Worm (Caenorhabditis elegans) whole organism, L3 larva: ENCODE results near the gene tpk-1.
A peak's percentile ranks its signal among the peaks of the same experiment; 100 is the strongest.

ENCODE experiments used
- R02D3.7 ChIP-seq: fragments of 150-350 bp; optimal IDR thresholded peaks from 2 replicates; lab custom pipeline; 2014; ENCODE audit warnings: missing biosample characterization, missing genetic modification characterization
- aly-2 ChIP-seq: fragments of 150-350 bp; optimal IDR thresholded peaks from 2 replicates; lab custom pipeline; 2014; ENCODE audit warnings: missing biosample characterization, missing genetic modification characterization
- ama-1 ChIP-seq: fragments of 150-350 bp; optimal IDR thresholded peaks from 2 replicates; lab custom pipeline; 2018
- ceh-16 ChIP-seq: sonication (generic microtip); optimal IDR thresholded peaks from 2 replicates; lab custom pipeline; 2017; ENCODE audit warnings: missing biosample characterization, missing genetic modification characterization
- ceh-28 ChIP-seq: fragments of 150-350 bp; optimal IDR thresholded peaks from 2 replicates; lab custom pipeline; 2014; ENCODE audit warnings: missing biosample characterization, missing genetic modification reagents, missing genetic modification characterization
- ceh-82 ChIP-seq: fragments of 150-350 bp; optimal IDR thresholded peaks from 2 replicates; lab custom pipeline; 2014; ENCODE audit warnings: missing biosample characterization, missing genetic modification characterization
- ceh-9 ChIP-seq: sonication (generic microtip); optimal IDR thresholded peaks from 2 replicates; lab custom pipeline; 2018; ENCODE audit warnings: missing biosample characterization, missing genetic modification characterization
- egl-5 ChIP-seq: fragments of 150-350 bp; optimal IDR thresholded peaks from 2 replicates; lab custom pipeline; 2017; ENCODE audit warnings: missing biosample characterization, missing genetic modification reagents, missing genetic modification characterization, inconsistent platforms
- elt-1 ChIP-seq: fragments of 150-350 bp; optimal IDR thresholded peaks from 2 replicates; lab custom pipeline; 2014; ENCODE audit warnings: missing biosample characterization, missing genetic modification characterization
- elt-2 ChIP-seq: sonication (generic microtip); optimal IDR thresholded peaks from 2 replicates; lab custom pipeline; 2016; ENCODE audit warnings: missing genetic modification reagents, mild to moderate bottlenecking, missing genetic modification characterization, missing compliant biosample characterization
- elt-3 ChIP-seq, 3 experiments: fragments of 150-350 bp in 1 of 3; sonication (generic microtip) in 2 of 3; optimal IDR thresholded peaks; 2 replicates in 2 of 3; 4 replicates in 1 of 3; lab custom pipeline; 2014 to 2017; ENCODE audit warnings: missing biosample characterization in 3 of 3, missing genetic modification characterization in 3 of 3
- fkh-10 ChIP-seq: sonication (generic microtip); optimal IDR thresholded peaks from 2 replicates; lab custom pipeline; 2017; ENCODE audit warnings: missing biosample characterization, missing genetic modification reagents, missing genetic modification characterization
- fkh-2 ChIP-seq: fragments of 150-350 bp; optimal IDR thresholded peaks from 2 replicates; lab custom pipeline; 2014; ENCODE audit warnings: missing biosample characterization, missing genetic modification reagents, missing genetic modification characterization
- hmg-11 ChIP-seq: sonication (generic microtip); optimal IDR thresholded peaks from 2 replicates; lab custom pipeline; 2016; ENCODE audit warnings: missing genetic modification characterization, missing compliant biosample characterization
- jun-1 ChIP-seq: fragments of 150-350 bp; optimal IDR thresholded peaks from 2 replicates; lab custom pipeline; 2014; ENCODE audit warnings: missing biosample characterization, missing genetic modification reagents, missing genetic modification characterization
- lin-15B ChIP-seq: fragments of 150-350 bp; optimal IDR thresholded peaks from 2 replicates; lab custom pipeline; 2014; ENCODE audit warnings: missing biosample characterization, missing genetic modification characterization
- lin-39 ChIP-seq: fragments of 150-350 bp; optimal IDR thresholded peaks from 2 replicates; lab custom pipeline; 2018; ENCODE audit warnings: missing biosample characterization, missing genetic modification reagents, missing genetic modification characterization
- lsy-12 ChIP-seq: sonication (generic microtip); optimal IDR thresholded peaks from 2 replicates; lab custom pipeline; 2016; ENCODE audit warnings: mild to moderate bottlenecking, missing genetic modification characterization, missing compliant biosample characterization
- mml-1 ChIP-seq: fragments of 150-350 bp; sonication (generic microtip); optimal IDR thresholded peaks from 3 replicates; lab custom pipeline; 2014; ENCODE audit warnings: missing biosample characterization, missing genetic modification characterization
- nfya-1 ChIP-seq: sonication (generic microtip); optimal IDR thresholded peaks from 2 replicates; lab custom pipeline; 2017; ENCODE audit warnings: missing genetic modification characterization, mild to moderate bottlenecking, missing compliant biosample characterization, antibody characterized with exemption, moderate library complexity; ENCODE audit not compliant: insufficient read depth
- nhr-12 ChIP-seq: fragments of 150-350 bp; optimal IDR thresholded peaks from 2 replicates; lab custom pipeline; 2014; ENCODE audit warnings: missing biosample characterization, missing genetic modification characterization
- nhr-23 ChIP-seq: fragments of 150-350 bp; optimal IDR thresholded peaks from 2 replicates; lab custom pipeline; 2014; ENCODE audit warnings: missing biosample characterization, missing genetic modification reagents, missing genetic modification characterization
- nhr-237 ChIP-seq: fragments of 150-350 bp; optimal IDR thresholded peaks from 2 replicates; lab custom pipeline; 2014; ENCODE audit warnings: missing biosample characterization, missing genetic modification characterization
- nhr-25 ChIP-seq: sonication (generic microtip); optimal IDR thresholded peaks from 2 replicates; lab custom pipeline; 2017; ENCODE audit warnings: missing biosample characterization, missing genetic modification characterization
- nhr-28 ChIP-seq: fragments of 150-350 bp; optimal IDR thresholded peaks from 2 replicates; lab custom pipeline; 2014; ENCODE audit warnings: missing biosample characterization, missing genetic modification characterization
- nhr-43 ChIP-seq: sonication (generic microtip); optimal IDR thresholded peaks from 2 replicates; lab custom pipeline; 2016; ENCODE audit warnings: mild to moderate bottlenecking, missing genetic modification characterization, missing compliant biosample characterization; ENCODE audit not compliant: poor library complexity, severe bottlenecking
- nhr-67 ChIP-seq: fragments of 150-350 bp; optimal IDR thresholded peaks from 2 replicates; lab custom pipeline; 2014; ENCODE audit warnings: missing biosample characterization, missing genetic modification characterization
- nhr-76 ChIP-seq: fragments of 150-350 bp; sonication (generic microtip); optimal IDR thresholded peaks from 5 replicates; lab custom pipeline; 2014; ENCODE audit warnings: missing biosample characterization, missing genetic modification characterization
- pha-4 ChIP-seq: fragments of 150-350 bp; optimal IDR thresholded peaks from 2 replicates; lab custom pipeline; 2014; ENCODE audit warnings: missing biosample characterization, missing genetic modification reagents, missing genetic modification characterization
- pqm-1 ChIP-seq: fragments of 150-350 bp; optimal IDR thresholded peaks from 2 replicates; lab custom pipeline; 2017; ENCODE audit warnings: missing biosample characterization, missing genetic modification characterization, inconsistent platforms
- skn-1 ChIP-seq: fragments of 150-350 bp; optimal IDR thresholded peaks from 2 replicates; lab custom pipeline; 2014; ENCODE audit warnings: missing biosample characterization, missing genetic modification characterization
- tbx-2 ChIP-seq: sonication (generic microtip); optimal IDR thresholded peaks from 2 replicates; lab custom pipeline; 2016; ENCODE audit warnings: mild to moderate bottlenecking, missing genetic modification characterization, missing compliant biosample characterization
- unc-39 ChIP-seq: sonication (generic microtip); optimal IDR thresholded peaks from 4 replicates; lab custom pipeline; 2017; ENCODE audit warnings: missing biosample characterization, missing genetic modification characterization
- unc-62 ChIP-seq: fragments of 150-350 bp; sonication (generic microtip); optimal IDR thresholded peaks from 4 replicates; lab custom pipeline; 2014; ENCODE audit warnings: missing biosample characterization, missing genetic modification reagents, missing genetic modification characterization
- zag-1 ChIP-seq: fragments of 150-350 bp; optimal IDR thresholded peaks from 2 replicates; lab custom pipeline; 2014; ENCODE audit warnings: missing biosample characterization, missing genetic modification characterization
- ztf-11 ChIP-seq: fragments of 150-350 bp; optimal IDR thresholded peaks from 2 replicates; lab custom pipeline; 2014; ENCODE audit warnings: missing biosample characterization, missing genetic modification characterization
- ztf-4 ChIP-seq: fragments of 150-350 bp; optimal IDR thresholded peaks from 2 replicates; lab custom pipeline; 2014; ENCODE audit warnings: missing biosample characterization, missing genetic modification characterization

The tpk-1 gene

ce11 chrIII:8867922-8868655, 43.9 kb upstream of the tpk-1 start:
- TF ChIP-seq pha-4 (peak; percentile 63), ztf-4 (tag; lab: Kevin White, UChicago) (no peak), elt-2 (tag; lab: Kevin White, UChicago) (peak; percentile 88), ceh-82 (tag; lab: Kevin White, UChicago) (no peak), egl-5 (no peak), nhr-43 (peak; percentile 22), fkh-10 (no peak), unc-39 (tag; lab: Kevin White, UChicago) (no peak), jun-1 (tag; lab: Kevin White, UChicago) (peak; percentile 65), lsy-12 (tag; lab: Kevin White, UChicago) (no peak), nhr-237 (tag; lab: Kevin White, UChicago) (no peak), elt-1 (tag; lab: Kevin White, UChicago) (no peak), lin-15B (no peak), nhr-12 (tag; lab: Kevin White, UChicago) (no peak), elt-3 (tag; optimal IDR thresholded peaks at IDR 0.05; lab: Kevin White, UChicago) (peak in 1 of 3 experiments; percentile 73), ceh-28 (tag; lab: Kevin White, UChicago) (peak; percentile 51), nhr-28 (tag; lab: Kevin White, UChicago) (no peak), nfya-1 (peak; percentile 27), tbx-2 (tag; lab: Kevin White, UChicago) (no peak), nhr-23 (tag; lab: Kevin White, UChicago) (peak; percentile 67), pqm-1 (tag; lab: Kevin White, UChicago) (peak; percentile 94), aly-2 (tag; lab: Kevin White, UChicago) (no peak), ceh-16 (tag; lab: Kevin White, UChicago) (no peak), nhr-76 (tag; lab: Kevin White, UChicago) (no peak), nhr-25 (tag; lab: Kevin White, UChicago) (peak; percentile 45), nhr-67 (tag; lab: Kevin White, UChicago) (no peak), ama-1 (peak; percentile 14), skn-1 (tag; lab: Kevin White, UChicago) (no peak)

ce11 chrIII:8869663-8870062, 42.3 kb upstream of the tpk-1 start:
- TF ChIP-seq R02D3.7 (tag; lab: Kevin White, UChicago) (no peak), fkh-2 (tag; lab: Kevin White, UChicago) (no peak), egl-5 (no peak), aly-2 (tag; lab: Kevin White, UChicago) (no peak), unc-39 (tag; lab: Kevin White, UChicago) (no peak), hmg-11 (tag; lab: Kevin White, UChicago) (no peak), zag-1 (tag; lab: Kevin White, UChicago) (no peak), nhr-237 (tag; lab: Kevin White, UChicago) (no peak), nfya-1 (no peak), nhr-67 (tag; lab: Kevin White, UChicago) (no peak), mml-1 (tag; lab: Kevin White, UChicago) (no peak)

ce11 chrIII:8873045-8873457, 38.9 kb upstream of the tpk-1 start:
- peak; percentile 56 for TF ChIP-seq lin-39
- no peak for TF ChIP-seq ztf-11 (tag; lab: Kevin White, UChicago)
- peak; percentile 52 for TF ChIP-seq nfya-1
- no peak for TF ChIP-seq ceh-16 (tag; lab: Kevin White, UChicago)
- no peak for TF ChIP-seq tbx-2 (tag; lab: Kevin White, UChicago)
- TF ChIP-seq nhr-12 (tag; lab: Kevin White, UChicago): no peak
- TF ChIP-seq hmg-11 (tag; lab: Kevin White, UChicago): peak; percentile 9
- no peak for TF ChIP-seq unc-62
- peak; percentile 11 for TF ChIP-seq egl-5
- TF ChIP-seq elt-3 (tag; optimal IDR thresholded peaks at IDR 0.05; lab: Kevin White, UChicago): no peak
- TF ChIP-seq ceh-9 (tag; lab: Kevin White, UChicago): no peak
